Fruit fly (Drosophila melanogaster) whole organism, embryonic: ENCODE results near the gene Grip84.
A peak's percentile ranks its signal among the peaks of the same experiment; 100 is the strongest.

Source experiments
- Abd-B ChIP-seq: fragments of 200-800 bp; sonication (Bioruptor generic); optimal IDR thresholded peaks from 2 replicates; lab custom pipeline; 2018; ENCODE audit warnings: missing biosample characterization, mild to moderate bottlenecking, missing genetic modification characterization, moderate library complexity
- Atf6 ChIP-seq: fragments of 200-800 bp; sonication (Bioruptor generic); IDR thresholded peaks from 2 replicates; pipeline ENCODE4 v1.3.6; 2022; ENCODE audit warnings: missing biosample characterization, missing genetic modification characterization
- Blimp-1 ChIP-seq: fragments of 200-800 bp; sonication (Bioruptor generic); optimal IDR thresholded peaks from 3 replicates; lab custom pipeline; 2018; ENCODE audit warnings: missing biosample characterization, missing genetic modification characterization, mild to moderate bottlenecking, moderate library complexity, missing genetic modification reagents
- CG10543 ChIP-seq: fragments of 200-800 bp; sonication (Bioruptor generic); optimal IDR thresholded peaks from 3 replicates; lab custom pipeline; 2017; ENCODE audit warnings: missing biosample characterization, mild to moderate bottlenecking, missing genetic modification characterization, moderate library complexity
- CG11093 ChIP-seq: fragments of 200-800 bp; sonication (Bioruptor generic); IDR thresholded peaks from 3 replicates; pipeline ENCODE4 v1.3.6; 2022; ENCODE audit warnings: missing biosample characterization, missing genetic modification characterization
- CG11695 ChIP-seq: fragments of 200-800 bp; sonication (Bioruptor generic); IDR thresholded peaks from 3 replicates; pipeline ENCODE4 v1.3.6; 2022; ENCODE audit warnings: missing biosample characterization, missing genetic modification characterization
- CG12219 ChIP-seq: fragments of 200-800 bp; sonication (Bioruptor generic); optimal IDR thresholded peaks from 3 replicates; lab custom pipeline; 2018; ENCODE audit warnings: missing biosample characterization, mild to moderate bottlenecking, missing genetic modification characterization
- CG12659 ChIP-seq: fragments of 200-800 bp; sonication (Bioruptor generic); optimal IDR thresholded peaks from 3 replicates; lab custom pipeline; 2017; ENCODE audit warnings: mild to moderate bottlenecking, missing biosample characterization, missing genetic modification reagents, missing genetic modification characterization
- CG15011 ChIP-seq: fragments of 200-800 bp; sonication (Bioruptor generic); optimal IDR thresholded peaks from 3 replicates; lab custom pipeline; 2018; ENCODE audit warnings: missing biosample characterization, mild to moderate bottlenecking, missing genetic modification characterization
- CG16779 ChIP-seq: fragments of 200-800 bp; sonication (Bioruptor generic); IDR thresholded peaks from 2 replicates; pipeline ENCODE4 v1.3.6; 2022; ENCODE audit warnings: missing biosample characterization, missing genetic modification characterization
- CG16863 ChIP-seq: fragments of 200-800 bp; sonication (Bioruptor generic); optimal IDR thresholded peaks from 3 replicates; lab custom pipeline; 2016; ENCODE audit warnings: missing biosample characterization, missing genetic modification characterization
- CG17186 ChIP-seq: fragments of 200-800 bp; sonication (Bioruptor generic); optimal IDR thresholded peaks from 3 replicates; lab custom pipeline; 2017; ENCODE audit warnings: missing biosample characterization, missing genetic modification reagents, missing genetic modification characterization
- CG17612 ChIP-seq: fragments of 200-800 bp; sonication (Bioruptor generic); IDR thresholded peaks from 2 replicates; pipeline ENCODE4 v1.3.6; 2022; ENCODE audit warnings: missing biosample characterization, missing genetic modification characterization
- CG17802 ChIP-seq: fragments of 200-800 bp; sonication (Bioruptor generic); optimal IDR thresholded peaks from 2 replicates; lab custom pipeline; 2018; ENCODE audit warnings: missing biosample characterization, mild to moderate bottlenecking, missing genetic modification characterization, moderate library complexity
- CG18764 ChIP-seq: fragments of 200-800 bp; sonication (Bioruptor generic); optimal IDR thresholded peaks from 3 replicates; lab custom pipeline; 2016; ENCODE audit warnings: missing biosample characterization, missing genetic modification characterization
- CG30431 ChIP-seq: fragments of 200-800 bp; sonication (Bioruptor generic); optimal IDR thresholded peaks from 2 replicates; lab custom pipeline; 2017; ENCODE audit warnings: missing biosample characterization, missing genetic modification characterization
- CG3065 ChIP-seq: fragments of 200-800 bp; sonication (Bioruptor generic); optimal IDR thresholded peaks from 2 replicates; lab custom pipeline; 2016; ENCODE audit warnings: missing biosample characterization, missing genetic modification characterization
- CG32772 ChIP-seq: fragments of 200-800 bp; sonication (Bioruptor generic); IDR thresholded peaks from 2 replicates; pipeline ENCODE4 v1.3.6; 2022; ENCODE audit warnings: missing biosample characterization, missing genetic modification characterization
- CG3726 ChIP-seq: fragments of 200-800 bp; sonication (Bioruptor generic); IDR thresholded peaks from 3 replicates; pipeline ENCODE4, ENCODE4 v1.3.6; 2022; ENCODE audit warnings: missing biosample characterization, missing genetic modification characterization
- CG4424 ChIP-seq: fragments of 200-800 bp; sonication (Bioruptor generic); optimal IDR thresholded peaks from 3 replicates; lab custom pipeline; 2016; ENCODE audit warnings: missing biosample characterization, missing genetic modification characterization
- CG5953 ChIP-seq: fragments of 200-800 bp; sonication (Bioruptor generic); IDR thresholded peaks from 2 replicates; pipeline ENCODE4 v1.3.6; 2022; ENCODE audit warnings: missing biosample characterization, missing genetic modification characterization
- CG6654 ChIP-seq: fragments of 200-800 bp; sonication (Bioruptor generic); optimal IDR thresholded peaks from 2 replicates; lab custom pipeline; 2017; ENCODE audit warnings: missing biosample characterization, mild to moderate bottlenecking, missing genetic modification characterization
- CG7357 ChIP-seq: fragments of 200-800 bp; sonication (Bioruptor generic); IDR thresholded peaks from 3 replicates; pipeline ENCODE4 v1.3.6; 2022; ENCODE audit warnings: missing biosample characterization, missing genetic modification characterization
- CG7372 ChIP-seq: fragments of 200-800 bp; sonication (Bioruptor generic); IDR thresholded peaks from 2 replicates; pipeline ENCODE4 v1.3.6; 2022; ENCODE audit warnings: missing biosample characterization, missing genetic modification characterization
- CG7928 ChIP-seq: fragments of 200-800 bp; sonication (Bioruptor generic); optimal IDR thresholded peaks from 2 replicates; lab custom pipeline; 2017; ENCODE audit warnings: missing biosample characterization, mild to moderate bottlenecking, missing genetic modification characterization
- Dek ChIP-seq: fragments of 200-800 bp; sonication (Bioruptor generic); optimal IDR thresholded peaks from 3 replicates; lab custom pipeline; 2019; ENCODE audit warnings: missing biosample characterization, mild to moderate bottlenecking, missing genetic modification characterization, moderate library complexity
- Drgx ChIP-seq: fragments of 200-800 bp; sonication (Bioruptor generic); IDR thresholded peaks from 2 replicates; pipeline ENCODE4 v1.3.6; 2022; ENCODE audit warnings: missing biosample characterization, missing genetic modification characterization
- Hand ChIP-seq: fragments of 200-800 bp; sonication (Bioruptor generic); optimal IDR thresholded peaks from 2 replicates; lab custom pipeline; 2017; ENCODE audit warnings: mild to moderate bottlenecking, missing biosample characterization, missing genetic modification reagents, missing genetic modification characterization
- Hmr ChIP-seq: fragments of 200-800 bp; sonication (Bioruptor generic); optimal IDR thresholded peaks from 3 replicates; lab custom pipeline; 2017; ENCODE audit warnings: mild to moderate bottlenecking, missing biosample characterization, missing genetic modification reagents, missing genetic modification characterization
- Hr3 ChIP-seq: fragments of 200-800 bp; sonication (Bioruptor generic); optimal IDR thresholded peaks from 3 replicates; lab custom pipeline; 2016; ENCODE audit warnings: missing biosample characterization, missing genetic modification characterization
- MBD-R2 ChIP-seq: fragments of 200-800 bp; sonication (Bioruptor generic); IDR thresholded peaks from 2 replicates; pipeline ENCODE4 v1.3.6; 2022; ENCODE audit warnings: missing biosample characterization, missing genetic modification characterization
- Nf-YC ChIP-seq: fragments of 200-800 bp; optimal IDR thresholded peaks from 3 replicates; lab custom pipeline; 2019; ENCODE audit warnings: missing biosample characterization, mild to moderate bottlenecking, missing genetic modification characterization, moderate library complexity
- Oaz ChIP-seq: fragments of 200-800 bp; sonication (Bioruptor generic); IDR thresholded peaks from 2 replicates; pipeline ENCODE4 v1.3.6; 2022; ENCODE audit warnings: missing biosample characterization, missing genetic modification characterization
- Poxn ChIP-seq: fragments of 200-800 bp; sonication (Bioruptor generic); IDR thresholded peaks from 2 replicates; pipeline ENCODE4 v1.3.6; 2022; ENCODE audit warnings: missing biosample characterization, missing genetic modification characterization
- Sox100B ChIP-seq: fragments of 200-800 bp; sonication (Bioruptor generic); optimal IDR thresholded peaks from 3 replicates; lab custom pipeline; 2018; ENCODE audit warnings: missing biosample characterization, mild to moderate bottlenecking, missing genetic modification characterization
- amos ChIP-seq: fragments of 200-800 bp; sonication (Bioruptor generic); IDR thresholded peaks from 2 replicates; pipeline ENCODE4 v1.3.6; 2022; ENCODE audit warnings: missing biosample characterization, missing genetic modification characterization; ENCODE audit not compliant: partially characterized antibody
- btn ChIP-seq: fragments of 200-800 bp; sonication (Bioruptor generic); optimal IDR thresholded peaks from 2 replicates; lab custom pipeline; 2016; ENCODE audit warnings: missing biosample characterization, missing genetic modification characterization
- chif ChIP-seq, 2 experiments: fragments of 200-800 bp; sonication (Bioruptor generic); optimal IDR thresholded peaks; 3 replicates each; lab custom pipeline; 2016; ENCODE audit warnings: missing biosample characterization in 2 of 2, missing genetic modification characterization in 2 of 2
- chm ChIP-seq: fragments of 200-800 bp; sonication (Bioruptor generic); IDR thresholded peaks from 2 replicates; pipeline ENCODE4 v1.3.6; 2022; ENCODE audit warnings: missing biosample characterization, missing genetic modification characterization
- eve ChIP-seq, 2 experiments: fragments of >200 bp; optimal IDR thresholded peaks; 2 replicates each; lab custom pipeline; 2017; ENCODE audit warnings: missing biosample characterization in 2 of 2, missing genetic modification characterization in 2 of 2
- gcm2 ChIP-seq: fragments of 200-800 bp; sonication (Bioruptor generic); optimal IDR thresholded peaks from 2 replicates; lab custom pipeline; 2016; ENCODE audit warnings: missing biosample characterization, missing genetic modification characterization
- mam ChIP-seq: fragments of 200-800 bp; sonication (Bioruptor generic); optimal IDR thresholded peaks from 3 replicates; lab custom pipeline; 2016; ENCODE audit warnings: missing biosample characterization, missing genetic modification characterization
- mirr ChIP-seq: fragments of 200-800 bp; sonication (Bioruptor generic); optimal IDR thresholded peaks from 3 replicates; lab custom pipeline; 2018; ENCODE audit warnings: missing biosample characterization, mild to moderate bottlenecking, missing genetic modification characterization
- otp ChIP-seq: fragments of 200-800 bp; sonication (Bioruptor generic); IDR thresholded peaks from 3 replicates; pipeline ENCODE4, ENCODE4 v1.3.6; 2022; ENCODE audit warnings: missing biosample characterization, missing genetic modification characterization
- repo ChIP-seq: fragments of 200-800 bp; sonication (Bioruptor generic); optimal IDR thresholded peaks from 2 replicates; lab custom pipeline; 2016; ENCODE audit warnings: missing biosample characterization, missing genetic modification characterization
- seq ChIP-seq: fragments of 200-800 bp; sonication (Bioruptor generic); IDR thresholded peaks from 2 replicates; pipeline ENCODE4 v1.3.6; 2022; ENCODE audit warnings: missing biosample characterization, missing genetic modification characterization
- sob ChIP-seq: fragments of 200-800 bp; sonication (Bioruptor generic); IDR thresholded peaks from 2 replicates; pipeline ENCODE4 v1.3.6; 2022; ENCODE audit warnings: missing biosample characterization, missing genetic modification characterization
- sqz ChIP-seq: fragments of 200-800 bp; sonication (Bioruptor generic); optimal IDR thresholded peaks from 3 replicates; lab custom pipeline; 2018; ENCODE audit warnings: missing biosample characterization, mild to moderate bottlenecking, missing genetic modification characterization
- sr ChIP-seq: fragments of 200-800 bp; sonication (Bioruptor generic); IDR thresholded peaks from 3 replicates; pipeline ENCODE4 v1.3.6; 2022; ENCODE audit warnings: missing biosample characterization, missing genetic modification characterization
- tap ChIP-seq: fragments of 200-800 bp; optimal IDR thresholded peaks from 3 replicates; lab custom pipeline; 2019; ENCODE audit warnings: missing biosample characterization, mild to moderate bottlenecking, missing genetic modification characterization, moderate library complexity
- wdn ChIP-seq: fragments of 200-800 bp; sonication (Bioruptor generic); IDR thresholded peaks from 2 replicates; pipeline ENCODE4 v1.3.6; 2022; ENCODE audit warnings: missing biosample characterization, missing genetic modification characterization

Grip84 gene

DNA sequence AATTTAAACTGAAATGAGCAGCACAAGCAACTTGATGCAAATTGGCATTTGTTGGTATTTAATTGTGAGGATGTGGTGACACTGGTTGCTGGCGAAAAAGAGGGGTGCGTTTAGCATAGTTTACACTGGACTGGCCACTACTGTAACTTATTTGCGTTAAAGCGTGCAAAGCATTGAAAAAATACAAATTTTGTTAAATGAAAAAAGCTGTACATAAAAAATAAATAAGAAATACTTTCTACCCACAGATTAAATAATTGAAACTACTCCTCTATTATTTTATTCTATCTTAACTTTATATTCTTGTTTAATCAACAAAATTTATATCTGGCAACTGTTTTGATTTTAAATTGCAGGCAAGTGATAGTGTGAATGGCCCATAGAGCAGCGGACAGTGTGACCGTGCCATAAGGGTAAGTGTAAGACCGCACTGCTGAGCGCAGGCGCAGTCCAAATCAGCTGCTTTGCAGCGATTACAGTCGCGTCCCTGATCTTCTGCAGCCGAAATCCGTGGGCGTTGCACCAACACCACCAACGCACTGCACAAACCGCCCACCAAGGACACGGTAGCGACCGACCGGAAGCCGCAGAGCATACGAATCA, at the start of gene Grip84, which contains the start of gene car (continued):
- TF ChIP-seq CG17802 (tag; lab: Kevin White, UChicago) (peak; percentile 94), Abd-B (GFP tag; lab: Kevin White, UChicago) (peak; percentile 82), CG16863 (GFP tag; lab: Kevin White, UChicago) (no peak), mirr (GFP tag; lab: Kevin White, UChicago) (no peak), Hand (GFP tag; lab: Kevin White, UChicago) (no peak), Blimp-1 (GFP tag; lab: Kevin White, UChicago) (no peak), Hmr (no peak), CG32772 (GFP tag; lab: Robert Waterston, UW) (peak; percentile 58), CG12219 (GFP tag; lab: Kevin White, UChicago) (no peak), CG5953 (no peak), CG3726 (no peak), CG7928 (GFP tag; lab: Kevin White, UChicago) (no peak), Sox100B (GFP tag; lab: Kevin White, UChicago) (no peak), mam (GFP tag; lab: Kevin White, UChicago) (peak; percentile 80), sr (peak; percentile 97), CG4424 (GFP tag; lab: Kevin White, UChicago) (peak; percentile 69), Hr3 (GFP tag; lab: Kevin White, UChicago) (peak; percentile 71), gcm2 (GFP tag; lab: Kevin White, UChicago) (no peak), CG17612 (GFP tag; lab: Robert Waterston, UW) (no peak), eve (GFP tag; optimal IDR thresholded peaks at IDR 0.05; lab: Kevin White, UChicago) (no peak), Atf6 (GFP tag; lab: Robert Waterston, UW) (peak; percentile 32; the same call in 1 of the 2 replicates), CG12659 (GFP tag; lab: Kevin White, UChicago) (peak; percentile 78), amos (no peak), sob (GFP tag; lab: Robert Waterston, UW) (peak; percentile 66), btn (GFP tag; lab: Kevin White, UChicago) (no peak), CG6654 (GFP tag; lab: Kevin White, UChicago) (no peak), CG11695 (GFP tag; lab: Robert Waterston, UW) (0 out of 3 replicates have a peak, but pooled peaks have one; percentile 33), CG18764 (peak; percentile 29), otp (GFP tag; lab: Robert Waterston, UW) (no peak), CG7357 (GFP tag; lab: Robert Waterston, UW) (peak; percentile 97), Drgx (no peak), wdn (GFP tag; lab: Robert Waterston, UW) (peak; percentile 48; the same call in 1 of the 2 replicates), chm (no peak), tap (tag; lab: Kevin White, UChicago) (no peak), CG15011 (no peak), CG7372 (GFP tag; lab: Robert Waterston, UW) (peak; percentile 67; the same call in 1 of the 2 replicates), CG17186 (peak; percentile 55), CG16779 (GFP tag; lab: Robert Waterston, UW) (no peak), Oaz (peak; percentile 49; the same call in 1 of the 2 replicates), Dek (tag; lab: Kevin White, UChicago) (no peak), chif (GFP tag; optimal IDR thresholded peaks at IDR 0.05; lab: Kevin White, UChicago) (peak; percentile 38 to 48), CG11093 (GFP tag; lab: Robert Waterston, UW) (peak; percentile 63; the same call in 2 of the 3 replicates), CG30431 (GFP tag; lab: Kevin White, UChicago) (peak; percentile 56), repo (no peak), Nf-YC (peak; percentile 59), Poxn (GFP tag; lab: Robert Waterston, UW) (0 out of 2 replicates have a peak, but pooled peaks have one; percentile 22), MBD-R2 (GFP tag; lab: Robert Waterston, UW) (peak; percentile 93), CG3065 (GFP tag; lab: Kevin White, UChicago) (no peak), CG10543 (GFP tag; lab: Kevin White, UChicago) (no peak), seq (peak; percentile 28; the same call in 1 of the 2 replicates), sqz (GFP tag; lab: Kevin White, UChicago) (no peak)
